Fruit fly (Drosophila melanogaster) whole organism, adult: ENCODE data around the gene Sod1.

Experiments
- CG11617 ChIP-seq: fragments of 200-800 bp; sonication (Bioruptor generic); optimal IDR thresholded peaks from 2 replicates; lab custom pipeline; 2017; ENCODE audit warnings: mild to moderate bottlenecking, missing biosample characterization, missing genetic modification reagents, missing genetic modification characterization
- CG12768 ChIP-seq: fragments of 200-800 bp; sonication (Bioruptor generic); optimal IDR thresholded peaks from 2 replicates; lab custom pipeline; 2017; ENCODE audit warnings: missing biosample characterization, missing genetic modification characterization, mild to moderate bottlenecking, moderate library complexity, missing genetic modification reagents
- CG14711 ChIP-seq: fragments of 200-800 bp; sonication (Bioruptor generic); optimal IDR thresholded peaks from 2 replicates; lab custom pipeline; 2018; ENCODE audit warnings: missing biosample characterization, mild to moderate bottlenecking, missing genetic modification characterization, moderate library complexity
- CG1620 ChIP-seq: fragments of 200-800 bp; sonication (Bioruptor generic); optimal IDR thresholded peaks from 2 replicates; lab custom pipeline; 2016; ENCODE audit warnings: missing biosample characterization, missing genetic modification characterization
- CG33017 ChIP-seq: fragments of 200-800 bp; sonication (Bioruptor generic); optimal IDR thresholded peaks from 2 replicates; lab custom pipeline; 2018; ENCODE audit warnings: missing biosample characterization, mild to moderate bottlenecking, missing genetic modification characterization, moderate library complexity
- CG5204 ChIP-seq: fragments of 200-800 bp; sonication (Bioruptor generic); optimal IDR thresholded peaks from 2 replicates; lab custom pipeline; 2016; ENCODE audit warnings: missing biosample characterization, missing genetic modification characterization
- CG7045 ChIP-seq: fragments of 200-800 bp; sonication (Bioruptor generic); optimal IDR thresholded peaks from 2 replicates; lab custom pipeline; 2017; ENCODE audit warnings: missing biosample characterization, mild to moderate bottlenecking, missing genetic modification characterization
- CG7101 ChIP-seq: fragments of 200-800 bp; sonication (Bioruptor generic); optimal IDR thresholded peaks from 2 replicates; lab custom pipeline; 2018; ENCODE audit warnings: missing biosample characterization, mild to moderate bottlenecking, missing genetic modification characterization, moderate library complexity
- Clk ChIP-seq: fragments of 200-800 bp; sonication (Bioruptor generic); optimal IDR thresholded peaks from 2 replicates; lab custom pipeline; 2017; ENCODE audit warnings: missing biosample characterization, missing genetic modification characterization
- Crg-1 ChIP-seq: fragments of 200-800 bp; sonication (Bioruptor generic); optimal IDR thresholded peaks from 2 replicates; lab custom pipeline; 2016; ENCODE audit warnings: missing biosample characterization, missing genetic modification characterization
- Hr96 ChIP-seq: fragments of 200-800 bp; sonication (Bioruptor generic); optimal IDR thresholded peaks from 2 replicates; lab custom pipeline; 2016; ENCODE audit warnings: missing biosample characterization, missing genetic modification characterization
- Mnt ChIP-seq: fragments of 200-800 bp; sonication (Bioruptor generic); optimal IDR thresholded peaks from 2 replicates; lab custom pipeline; 2016; ENCODE audit warnings: missing biosample characterization, mild to moderate bottlenecking, missing genetic modification characterization
- bab1 ChIP-seq: fragments of 200-800 bp; sonication (Bioruptor generic); optimal IDR thresholded peaks from 3 replicates; lab custom pipeline; 2019; ENCODE audit warnings: missing biosample characterization, mild to moderate bottlenecking, missing genetic modification characterization, moderate library complexity
- cic ChIP-seq: fragments of 200-800 bp; sonication (Bioruptor generic); optimal IDR thresholded peaks from 2 replicates; lab custom pipeline; 2017; ENCODE audit warnings: missing biosample characterization, mild to moderate bottlenecking, missing genetic modification characterization, moderate library complexity
- cnc ChIP-seq, 2 experiments: fragments of >200 bp; optimal IDR thresholded peaks; 2 replicates each; lab custom pipeline; 2017
- kay ChIP-seq: fragments of 200-800 bp; sonication (Bioruptor generic); peaks from one replicate; lab custom pipeline; 2016; ENCODE audit warnings: missing biosample characterization, missing genetic modification characterization, borderline replicate concordance
- ovo ChIP-seq: fragments of 200-800 bp; sonication (Bioruptor generic); optimal IDR thresholded peaks from 2 replicates; lab custom pipeline; 2016; ENCODE audit warnings: missing biosample characterization, missing genetic modification characterization
- pad ChIP-seq: fragments of 200-800 bp; sonication (Bioruptor generic); optimal IDR thresholded peaks from 3 replicates; lab custom pipeline; 2017; ENCODE audit warnings: missing biosample characterization, missing genetic modification characterization, mild to moderate bottlenecking, moderate library complexity, missing genetic modification reagents
- tj ChIP-seq: fragments of 200-800 bp; sonication (Bioruptor generic); optimal IDR thresholded peaks from 3 replicates; lab custom pipeline; 2017; ENCODE audit warnings: missing biosample characterization, mild to moderate bottlenecking, missing genetic modification characterization, moderate library complexity
- toe ChIP-seq: fragments of 200-800 bp; sonication (Bioruptor generic); optimal IDR thresholded peaks from 2 replicates; lab custom pipeline; 2016; ENCODE audit warnings: missing biosample characterization, missing genetic modification characterization

The Sod1 gene

DNA sequence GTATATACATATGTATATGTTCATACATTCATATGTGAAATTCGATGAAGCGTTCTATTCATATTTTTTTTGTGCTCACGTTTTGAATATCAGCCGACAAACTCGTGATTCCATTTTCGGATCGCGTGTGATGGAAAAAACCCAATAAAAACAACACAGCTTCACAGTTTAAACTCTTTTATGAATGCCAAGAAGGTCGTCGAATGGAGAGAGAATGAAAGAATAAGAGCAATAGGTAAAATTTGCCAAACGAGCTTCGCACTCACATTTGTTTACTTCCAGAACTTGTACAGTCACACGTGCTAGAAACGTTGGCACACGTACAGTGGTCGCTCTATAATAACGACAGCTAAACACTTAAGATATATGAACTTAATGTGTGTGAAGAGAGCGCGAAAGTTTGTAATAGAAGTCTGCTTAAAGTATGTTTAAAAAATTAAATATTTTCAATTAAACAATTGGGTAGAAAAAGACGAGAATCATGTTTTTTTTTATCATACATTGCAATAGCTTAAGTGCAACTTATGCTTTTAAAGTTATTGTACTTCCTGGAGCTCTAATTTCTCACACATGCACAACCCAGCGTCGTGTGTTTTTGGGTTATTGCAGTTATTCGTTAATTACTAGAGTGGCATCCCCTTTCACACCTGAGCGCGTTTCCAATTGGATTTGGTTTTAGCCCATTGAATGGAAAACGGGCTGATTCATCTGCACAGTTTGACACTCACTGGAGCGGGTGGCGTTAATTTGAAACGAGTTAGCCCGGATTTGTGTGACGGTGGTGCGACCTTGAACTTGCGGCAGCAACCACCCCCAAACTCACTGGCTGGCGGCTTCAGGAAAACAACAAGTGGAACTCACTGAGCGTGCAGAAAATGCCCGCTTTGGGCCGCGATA, 12.3 kb upstream of the Sod1 start:
- TF ChIP-seq Mnt (GFP tag; lab: Kevin White, UChicago), result peak; percentile 3
- TF ChIP-seq Clk (GFP tag; lab: Kevin White, UChicago), result no peak
- no peak for TF ChIP-seq kay (GFP tag; lab: Kevin White, UChicago)
- no peak for TF ChIP-seq CG11617 (GFP tag; lab: Kevin White, UChicago)
- no peak for TF ChIP-seq CG7045 (GFP tag; lab: Kevin White, UChicago)
- no peak for TF ChIP-seq CG7101 (tag; lab: Kevin White, UChicago)
- TF ChIP-seq bab1, result peak; percentile 58
- TF ChIP-seq pad (GFP tag; lab: Kevin White, UChicago), result no peak
- peak; percentile 33 for TF ChIP-seq CG14711 (tag; lab: Kevin White, UChicago)
- no peak for TF ChIP-seq ovo
- no peak for TF ChIP-seq cnc (optimal IDR thresholded peaks at IDR 0.05; lab: Kevin White, UChicago)
- no peak for TF ChIP-seq Crg-1 (GFP tag; lab: Kevin White, UChicago)
- TF ChIP-seq cic (GFP tag; lab: Kevin White, UChicago), result no peak
- no peak for TF ChIP-seq tj (GFP tag; lab: Kevin White, UChicago)
- no peak for TF ChIP-seq CG33017 (tag; lab: Kevin White, UChicago)
- no peak for TF ChIP-seq CG12768
- no peak for TF ChIP-seq CG5204

DNA sequence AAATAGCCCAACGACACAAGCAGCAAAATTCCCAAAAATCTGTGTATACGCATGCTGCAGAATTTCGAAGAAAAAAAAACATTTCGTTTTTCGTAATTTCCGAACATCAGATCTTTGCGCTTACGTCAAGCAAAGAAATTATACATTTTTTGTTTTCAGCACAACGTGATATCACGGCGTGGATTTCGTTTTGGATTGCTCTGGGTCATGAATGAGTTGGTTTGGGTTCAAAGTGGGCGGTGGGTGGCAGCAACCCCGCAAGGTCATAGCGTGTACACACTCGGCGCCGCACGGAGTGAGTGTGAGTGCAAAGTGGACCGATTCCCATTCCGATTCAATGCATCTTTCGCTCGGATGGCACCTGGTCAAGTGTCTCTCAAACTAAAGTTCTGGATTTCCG, 11.3 kb upstream of the Sod1 start:
- TF ChIP-seq Hr96 (GFP tag; lab: Kevin White, UChicago) (no peak), tj (GFP tag; lab: Kevin White, UChicago) (no peak), cic (GFP tag; lab: Kevin White, UChicago) (no peak), CG7101 (tag; lab: Kevin White, UChicago) (no peak), CG12768 (no peak), kay (GFP tag; lab: Kevin White, UChicago) (no peak), Crg-1 (GFP tag; lab: Kevin White, UChicago) (no peak), CG33017 (tag; lab: Kevin White, UChicago) (no peak), CG11617 (GFP tag; lab: Kevin White, UChicago) (no peak), CG14711 (tag; lab: Kevin White, UChicago) (no peak), cnc (optimal IDR thresholded peaks at IDR 0.05; lab: Kevin White, UChicago) (no peak)

DNA sequence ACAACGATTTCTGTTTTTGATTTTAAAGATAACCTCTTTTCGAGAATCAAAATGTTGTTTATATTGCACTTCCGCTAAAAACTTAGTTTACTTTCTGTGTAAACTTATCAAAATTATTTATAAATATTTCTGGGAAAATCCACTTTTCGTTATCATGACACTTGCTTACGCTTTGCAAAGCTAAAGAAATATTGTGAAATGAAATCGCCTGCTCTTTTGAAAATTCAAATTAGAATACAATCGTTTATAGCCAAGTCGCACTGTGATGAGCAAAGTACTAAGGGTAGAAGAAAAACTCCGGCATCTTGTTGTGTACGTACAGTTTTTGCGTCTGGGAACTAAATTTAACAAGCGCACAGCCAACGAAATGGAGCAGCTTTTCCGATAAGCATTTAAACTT, 10.9 kb upstream of the Sod1 start:
- TF ChIP-seq toe, result no peak
- TF ChIP-seq CG7101 (tag; lab: Kevin White, UChicago), result no peak
- TF ChIP-seq pad (GFP tag; lab: Kevin White, UChicago), result no peak
- no peak for TF ChIP-seq Hr96 (GFP tag; lab: Kevin White, UChicago)
- TF ChIP-seq CG12768, result no peak
- TF ChIP-seq ovo, result no peak
- no peak for TF ChIP-seq bab1
- TF ChIP-seq cic (GFP tag; lab: Kevin White, UChicago), result no peak
- TF ChIP-seq CG33017 (tag; lab: Kevin White, UChicago), result no peak
- no peak for TF ChIP-seq CG5204
- no peak for TF ChIP-seq CG14711 (tag; lab: Kevin White, UChicago)
- no peak for TF ChIP-seq kay (GFP tag; lab: Kevin White, UChicago)
- no peak for TF ChIP-seq Crg-1 (GFP tag; lab: Kevin White, UChicago)

- TF ChIP-seq Clk (GFP tag; lab: Kevin White, UChicago) (no peak), ovo (peak; percentile 24), CG5204 (no peak), bab1 (no peak), pad (GFP tag; lab: Kevin White, UChicago) (peak; percentile 67), CG14711 (tag; lab: Kevin White, UChicago) (no peak), kay (GFP tag; lab: Kevin White, UChicago) (no peak)
Measured at dm6 chr3L:11123598-11124284, 10.2 kb upstream of the Sod1 start.

- TF ChIP-seq CG12768 (no peak), Mnt (GFP tag; lab: Kevin White, UChicago) (peak; percentile 73), CG14711 (tag; lab: Kevin White, UChicago) (no peak), CG11617 (GFP tag; lab: Kevin White, UChicago) (peak; percentile 47), Hr96 (GFP tag; lab: Kevin White, UChicago) (peak; percentile 24), CG1620 (GFP tag; lab: Kevin White, UChicago) (peak; percentile 51), bab1 (peak; percentile 71), cic (GFP tag; lab: Kevin White, UChicago) (peak; percentile 73), cnc (optimal IDR thresholded peaks at IDR 0.05; lab: Kevin White, UChicago) (peak in 1 of 2 experiments; percentile 21), tj (GFP tag; lab: Kevin White, UChicago) (peak; percentile 26), CG7101 (tag; lab: Kevin White, UChicago) (peak; percentile 45)
Measured at dm6 chr3L:11123088-11123487, 9.5 kb upstream of the Sod1 start, which contains the start of the genes Ufd1 and NaPi-III. TSS of gene Ufd1 (minus strand) at chr3L:11123216. TSS of gene NaPi-III (plus strand) at chr3L:11123348.
